Worm (Caenorhabditis elegans) whole organism, L3 larva: ENCODE results near the gene ugt-58.

Experiments
- R02D3.7 ChIP-seq: fragments of 150-350 bp; optimal IDR thresholded peaks from 2 replicates; lab custom pipeline; 2014; ENCODE audit warnings: missing biosample characterization, missing genetic modification characterization
- aly-2 ChIP-seq: fragments of 150-350 bp; optimal IDR thresholded peaks from 2 replicates; lab custom pipeline; 2014; ENCODE audit warnings: missing biosample characterization, missing genetic modification characterization
- ceh-16 ChIP-seq: sonication (generic microtip); optimal IDR thresholded peaks from 2 replicates; lab custom pipeline; 2017; ENCODE audit warnings: missing biosample characterization, missing genetic modification characterization
- ceh-28 ChIP-seq: fragments of 150-350 bp; optimal IDR thresholded peaks from 2 replicates; lab custom pipeline; 2014; ENCODE audit warnings: missing biosample characterization, missing genetic modification reagents, missing genetic modification characterization
- ceh-82 ChIP-seq: fragments of 150-350 bp; optimal IDR thresholded peaks from 2 replicates; lab custom pipeline; 2014; ENCODE audit warnings: missing biosample characterization, missing genetic modification characterization
- daf-12 ChIP-seq: fragments of 150-350 bp; optimal IDR thresholded peaks from 2 replicates; lab custom pipeline; 2014; ENCODE audit warnings: missing biosample characterization, missing genetic modification reagents, missing genetic modification characterization
- egl-27 ChIP-seq: sonication (generic microtip); optimal IDR thresholded peaks from 4 replicates; lab custom pipeline; 2017; ENCODE audit warnings: missing biosample characterization, missing genetic modification reagents, missing genetic modification characterization
- egl-5 ChIP-seq: fragments of 150-350 bp; optimal IDR thresholded peaks from 2 replicates; lab custom pipeline; 2017; ENCODE audit warnings: missing biosample characterization, missing genetic modification reagents, missing genetic modification characterization, inconsistent platforms
- elt-1 ChIP-seq: fragments of 150-350 bp; optimal IDR thresholded peaks from 2 replicates; lab custom pipeline; 2014; ENCODE audit warnings: missing biosample characterization, missing genetic modification characterization
- elt-2 ChIP-seq: sonication (generic microtip); optimal IDR thresholded peaks from 2 replicates; lab custom pipeline; 2016; ENCODE audit warnings: missing genetic modification reagents, mild to moderate bottlenecking, missing genetic modification characterization, missing compliant biosample characterization
- elt-3 ChIP-seq, 3 experiments: fragments of 150-350 bp in 1 of 3; sonication (generic microtip) in 2 of 3; optimal IDR thresholded peaks; 2 replicates in 2 of 3; 4 replicates in 1 of 3; lab custom pipeline; 2014 to 2017; ENCODE audit warnings: missing biosample characterization in 3 of 3, missing genetic modification characterization in 3 of 3
- eor-1 ChIP-seq, 2 experiments: fragments of 150-350 bp; optimal IDR thresholded peaks; 2 replicates each; lab custom pipeline; 2014 to 2018; ENCODE audit warnings: missing biosample characterization in 2 of 2, missing genetic modification characterization in 2 of 2
- fkh-10 ChIP-seq: sonication (generic microtip); optimal IDR thresholded peaks from 2 replicates; lab custom pipeline; 2017; ENCODE audit warnings: missing biosample characterization, missing genetic modification reagents, missing genetic modification characterization
- fos-1 ChIP-seq: fragments of 150-350 bp; optimal IDR thresholded peaks from 2 replicates; lab custom pipeline; 2014; ENCODE audit warnings: missing biosample characterization, missing genetic modification characterization
- jun-1 ChIP-seq: fragments of 150-350 bp; optimal IDR thresholded peaks from 2 replicates; lab custom pipeline; 2014; ENCODE audit warnings: missing biosample characterization, missing genetic modification reagents, missing genetic modification characterization
- lin-39 ChIP-seq: fragments of 150-350 bp; optimal IDR thresholded peaks from 2 replicates; lab custom pipeline; 2018; ENCODE audit warnings: missing biosample characterization, missing genetic modification reagents, missing genetic modification characterization
- mdl-1 ChIP-seq: fragments of 150-350 bp; optimal IDR thresholded peaks from 2 replicates; lab custom pipeline; 2014; ENCODE audit warnings: missing biosample characterization, missing genetic modification characterization
- mml-1 ChIP-seq: fragments of 150-350 bp; sonication (generic microtip); optimal IDR thresholded peaks from 3 replicates; lab custom pipeline; 2014; ENCODE audit warnings: missing biosample characterization, missing genetic modification characterization
- nfya-1 ChIP-seq: sonication (generic microtip); optimal IDR thresholded peaks from 2 replicates; lab custom pipeline; 2017; ENCODE audit warnings: missing genetic modification characterization, mild to moderate bottlenecking, missing compliant biosample characterization, antibody characterized with exemption, moderate library complexity; ENCODE audit not compliant: insufficient read depth
- nhr-11 ChIP-seq: fragments of 150-350 bp; optimal IDR thresholded peaks from 2 replicates; lab custom pipeline; 2014; ENCODE audit warnings: missing biosample characterization, missing genetic modification characterization
- nhr-23 ChIP-seq: fragments of 150-350 bp; optimal IDR thresholded peaks from 2 replicates; lab custom pipeline; 2014; ENCODE audit warnings: missing biosample characterization, missing genetic modification reagents, missing genetic modification characterization
- nhr-237 ChIP-seq: fragments of 150-350 bp; optimal IDR thresholded peaks from 2 replicates; lab custom pipeline; 2014; ENCODE audit warnings: missing biosample characterization, missing genetic modification characterization
- nhr-25 ChIP-seq: sonication (generic microtip); optimal IDR thresholded peaks from 2 replicates; lab custom pipeline; 2017; ENCODE audit warnings: missing biosample characterization, missing genetic modification characterization
- nhr-28 ChIP-seq: fragments of 150-350 bp; optimal IDR thresholded peaks from 2 replicates; lab custom pipeline; 2014; ENCODE audit warnings: missing biosample characterization, missing genetic modification characterization
- nhr-43 ChIP-seq: sonication (generic microtip); optimal IDR thresholded peaks from 2 replicates; lab custom pipeline; 2016; ENCODE audit warnings: mild to moderate bottlenecking, missing genetic modification characterization, missing compliant biosample characterization; ENCODE audit not compliant: poor library complexity, severe bottlenecking
- nhr-67 ChIP-seq: fragments of 150-350 bp; optimal IDR thresholded peaks from 2 replicates; lab custom pipeline; 2014; ENCODE audit warnings: missing biosample characterization, missing genetic modification characterization
- nhr-76 ChIP-seq: fragments of 150-350 bp; sonication (generic microtip); optimal IDR thresholded peaks from 5 replicates; lab custom pipeline; 2014; ENCODE audit warnings: missing biosample characterization, missing genetic modification characterization
- nhr-77 ChIP-seq: fragments of 150-350 bp; optimal IDR thresholded peaks from 2 replicates; lab custom pipeline; 2014; ENCODE audit warnings: missing biosample characterization, missing genetic modification characterization
- pqm-1 ChIP-seq: fragments of 150-350 bp; optimal IDR thresholded peaks from 2 replicates; lab custom pipeline; 2017; ENCODE audit warnings: missing biosample characterization, missing genetic modification characterization, inconsistent platforms
- sea-2 ChIP-seq: fragments of 150-350 bp; sonication (generic microtip); optimal IDR thresholded peaks from 4 replicates; lab custom pipeline; 2014; ENCODE audit warnings: missing biosample characterization, missing genetic modification reagents, missing genetic modification characterization
- skn-1 ChIP-seq: fragments of 150-350 bp; optimal IDR thresholded peaks from 2 replicates; lab custom pipeline; 2014; ENCODE audit warnings: missing biosample characterization, missing genetic modification characterization
- unc-62 ChIP-seq: fragments of 150-350 bp; sonication (generic microtip); optimal IDR thresholded peaks from 4 replicates; lab custom pipeline; 2014; ENCODE audit warnings: missing biosample characterization, missing genetic modification reagents, missing genetic modification characterization
- ztf-11 ChIP-seq: fragments of 150-350 bp; optimal IDR thresholded peaks from 2 replicates; lab custom pipeline; 2014; ENCODE audit warnings: missing biosample characterization, missing genetic modification characterization
- ztf-4 ChIP-seq: fragments of 150-350 bp; optimal IDR thresholded peaks from 2 replicates; lab custom pipeline; 2014; ENCODE audit warnings: missing biosample characterization, missing genetic modification characterization

The ugt-58 gene

ce11 chrII:9551536-9551935, 35.0 kb downstream of the ugt-58 start, which contains the start of gene F35H8.12:
Gene F35H8.12, plus strand, starts transcription at chrII:9551836.
- TF ChIP-seq nhr-23 (tag; lab: Kevin White, UChicago) (no peak), mml-1 (tag; lab: Kevin White, UChicago) (no peak), nhr-25 (tag; lab: Kevin White, UChicago) (no peak), fkh-10 (no peak), aly-2 (tag; lab: Kevin White, UChicago) (no peak), R02D3.7 (tag; lab: Kevin White, UChicago) (no peak), sea-2 (no peak), nhr-43 (tag; lab: Kevin White, UChicago) (no peak), egl-5 (tag; lab: Kevin White, UChicago) (no peak), elt-1 (no peak), nhr-237 (tag; lab: Kevin White, UChicago) (no peak), fos-1 (tag; lab: Kevin White, UChicago) (no peak)

- TF ChIP-seq pqm-1 (tag; lab: Kevin White, UChicago) (no peak), nhr-28 (tag; lab: Kevin White, UChicago) (no peak), nhr-76 (tag; lab: Kevin White, UChicago) (no peak)
- TF ChIP-seq, all 47 proteins: peak for 0
Observed at ce11 chrII:9550718-9551117, 35.9 kb downstream of the ugt-58 start, which contains the start of gene sra-6. Gene sra-6, minus strand, starts transcription at chrII:9550818.

- TF ChIP-seq nhr-25 (tag; lab: Kevin White, UChicago) (no peak), elt-3 (tag; optimal IDR thresholded peaks at IDR 0.05; lab: Kevin White, UChicago) (no peak), ztf-4 (no peak), ceh-28 (tag; lab: Kevin White, UChicago) (no peak), jun-1 (tag; lab: Kevin White, UChicago) (no peak), daf-12 (no peak), pqm-1 (tag; lab: Kevin White, UChicago) (no peak), ceh-16 (tag; lab: Kevin White, UChicago) (no peak), ceh-82 (tag; lab: Kevin White, UChicago) (no peak), ztf-11 (tag; lab: Kevin White, UChicago) (no peak), mdl-1 (tag; lab: Kevin White, UChicago) (no peak), unc-62 (GFP tag; lab: Kevin White, UChicago) (no peak), eor-1 (tag; optimal IDR thresholded peaks at IDR 0.05; lab: Kevin White, UChicago) (no peak), R02D3.7 (tag; lab: Kevin White, UChicago) (no peak), lin-39 (tag; lab: Kevin White, UChicago) (no peak), nfya-1 (tag; lab: Kevin White, UChicago) (no peak), elt-2 (tag; lab: Kevin White, UChicago) (no peak)
Observed at ce11 chrII:9544386-9544785, 42.2 kb downstream of the ugt-58 start, which contains the start of gene sra-7. Gene sra-7, plus strand, starts transcription at chrII:9544686.

DNA sequence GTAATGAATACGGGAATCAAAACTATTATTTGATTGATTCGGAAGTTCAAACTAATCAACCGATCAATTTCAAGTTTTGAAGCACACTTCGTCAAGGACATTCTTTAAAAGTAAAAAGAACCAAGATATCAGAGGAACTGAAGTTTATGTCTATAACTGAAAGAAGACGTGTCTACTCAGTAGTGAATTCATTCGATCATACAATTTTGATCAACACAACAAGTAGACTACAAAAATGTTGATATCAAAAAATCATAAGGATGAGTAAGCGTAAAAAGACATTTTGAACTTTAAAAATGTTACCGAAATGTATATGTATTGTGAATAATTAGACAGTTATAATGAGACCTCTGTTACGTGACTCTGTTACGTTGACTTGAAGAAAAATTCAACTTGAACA, 43.8 kb downstream of the ugt-58 start, which contains the start of gene sra-4:
Gene sra-4 (minus strand): TSS at position 101 of the 400 bp plus-strand sequence.
- TF ChIP-seq ztf-11 (tag; lab: Kevin White, UChicago), result no peak
- no peak for TF ChIP-seq ceh-28 (tag; lab: Kevin White, UChicago)
- no peak for TF ChIP-seq egl-27 (tag; lab: Kevin White, UChicago)

DNA sequence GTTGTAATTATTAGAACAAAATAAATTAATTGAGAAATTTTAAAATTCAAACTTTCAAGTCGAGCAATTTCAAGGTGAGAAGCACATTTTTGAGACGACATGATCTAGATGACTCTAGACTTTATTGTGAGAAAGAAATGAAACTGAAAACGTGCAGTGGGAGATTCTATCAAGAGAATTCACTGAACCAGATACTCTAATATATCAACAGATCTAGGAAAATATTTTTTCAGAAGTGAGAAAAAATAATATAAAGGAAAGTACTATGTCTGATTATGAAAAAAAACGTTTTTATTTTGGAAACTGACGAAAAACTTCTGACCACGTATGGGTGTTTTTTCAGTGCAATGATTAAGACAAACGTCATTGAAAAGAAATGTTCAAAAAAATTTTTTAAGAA, 45.9 kb downstream of the ugt-58 start, which contains the start of gene sra-3:
Gene sra-3 (minus strand): TSS at position 101 of the 400 bp plus-strand sequence.
- TF ChIP-seq egl-5 (tag; lab: Kevin White, UChicago) (no peak), nhr-11 (tag; lab: Kevin White, UChicago) (no peak), aly-2 (tag; lab: Kevin White, UChicago) (no peak), unc-62 (GFP tag; lab: Kevin White, UChicago) (no peak), pqm-1 (tag; lab: Kevin White, UChicago) (no peak), ceh-28 (tag; lab: Kevin White, UChicago) (no peak), eor-1 (tag; optimal IDR thresholded peaks at IDR 0.05; lab: Kevin White, UChicago) (no peak), elt-1 (no peak), skn-1 (tag; lab: Kevin White, UChicago) (no peak), ztf-11 (tag; lab: Kevin White, UChicago) (no peak), ztf-4 (no peak), nhr-67 (tag; lab: Kevin White, UChicago) (no peak), nhr-237 (tag; lab: Kevin White, UChicago) (no peak), nhr-77 (no peak)
